Fruit fly (Drosophila melanogaster): ENCODE data around the gene alphaTub85E.

DNA sequence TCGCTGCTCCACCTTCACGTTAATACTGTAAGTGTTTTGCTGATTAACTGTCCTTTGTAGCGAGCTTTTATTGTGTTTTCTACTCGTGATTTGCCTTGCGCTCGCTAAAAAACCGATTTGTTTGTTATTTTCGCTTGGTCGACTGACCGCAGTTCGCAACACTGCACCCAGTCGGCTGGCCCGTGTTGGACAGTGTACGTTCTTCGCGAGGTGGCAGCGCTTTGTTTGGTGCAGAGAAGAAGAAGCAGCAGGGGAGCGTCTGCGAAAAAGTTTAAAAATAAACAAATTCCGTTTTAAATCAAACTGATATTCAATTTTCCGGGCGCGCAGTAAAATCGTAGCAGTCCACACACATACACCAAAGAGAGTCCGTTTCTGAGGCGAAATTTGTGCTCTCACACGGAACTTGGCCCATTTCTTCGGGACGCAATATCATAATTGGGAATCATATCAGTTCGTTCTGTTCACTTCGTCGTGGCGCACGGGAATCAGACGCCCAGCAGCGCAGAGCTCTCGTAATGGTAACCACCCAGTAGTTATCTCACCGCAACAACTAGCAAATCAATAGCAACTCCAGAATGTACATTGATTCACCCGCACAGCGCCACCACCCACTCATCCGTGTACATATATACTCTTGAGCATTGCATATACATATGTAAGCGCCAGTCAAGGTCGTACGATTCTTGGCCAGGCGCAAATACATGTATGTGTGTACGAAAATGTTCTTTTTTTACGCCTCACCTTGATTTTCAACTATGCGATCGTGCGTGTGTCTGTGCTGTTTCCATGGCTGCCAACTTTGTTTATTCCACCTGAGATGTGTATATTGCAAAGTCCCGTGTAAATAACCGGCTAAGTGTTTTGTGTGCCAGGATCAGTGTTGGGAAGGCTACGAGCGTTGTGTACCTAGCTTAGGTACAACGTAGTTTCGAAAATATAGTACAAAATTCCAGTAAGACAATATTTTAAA is 34.9 kb upstream of the alphaTub85E start, which contains the start of gene Naa80:
- peak; percentile 83 for TF ChIP-seq CG1621 (tag; optimal IDR thresholded peaks at IDR 0.05)
- TF ChIP-seq topi (GFP tag; optimal IDR thresholded peaks at IDR 0.05): peak; percentile 82
- TF ChIP-seq net (GFP tag; optimal IDR thresholded peaks at IDR 0.05): peak; percentile 59
- TF ChIP-seq CG6792 (GFP tag; optimal IDR thresholded peaks at IDR 0.05): peak; percentile 59
- TF ChIP-seq CG31627 (GFP tag; optimal IDR thresholded peaks at IDR 0.05): peak; percentile 79
- peak; percentile 46 for TF ChIP-seq CG8632 (GFP tag; optimal IDR thresholded peaks at IDR 0.05)
- no peak for TF ChIP-seq Eip93F (GFP tag; optimal IDR thresholded peaks at IDR 0.05)
- no peak for TF ChIP-seq CG11294 (GFP tag; IDR thresholded peaks at IDR 0.05)
- TF ChIP-seq esn (GFP tag; optimal IDR thresholded peaks at IDR 0.05): peak; percentile 68
- TF ChIP-seq CG6163 (GFP tag; IDR thresholded peaks at IDR 0.05): peak; percentile 59; the same call in 2 of the 3 replicates
